Fruit fly (Drosophila melanogaster) whole organism, prepupa: Measurements from ENCODE around the gene CG15890.

Experiments
- Blimp-1 ChIP-seq: fragments of 200-800 bp; sonication (Bioruptor generic); optimal IDR thresholded peaks from 3 replicates; lab custom pipeline; 2017; ENCODE audit warnings: missing biosample characterization, missing genetic modification characterization, mild to moderate bottlenecking, moderate library complexity, missing genetic modification reagents
- CG10631 ChIP-seq: fragments of 200-800 bp; sonication (Bioruptor generic); optimal IDR thresholded peaks from 2 replicates; lab custom pipeline; 2016; ENCODE audit warnings: missing biosample characterization, missing genetic modification characterization
- CG10669 ChIP-seq: fragments of 200-800 bp; sonication (Bioruptor generic); optimal IDR thresholded peaks from 3 replicates; lab custom pipeline; 2018; ENCODE audit warnings: missing biosample characterization, mild to moderate bottlenecking, missing genetic modification characterization, moderate library complexity
- CG11294 ChIP-seq: fragments of 200-800 bp; sonication (Bioruptor generic); IDR thresholded peaks from 2 replicates; pipeline ENCODE4 v1.3.6; 2022; ENCODE audit warnings: missing biosample characterization, missing genetic modification characterization
- CG11762 ChIP-seq: fragments of 200-800 bp; sonication (Bioruptor generic); optimal IDR thresholded peaks from 3 replicates; lab custom pipeline; 2016; ENCODE audit warnings: missing biosample characterization, missing genetic modification characterization; ENCODE audit not compliant: insufficient read depth
- CG3032 ChIP-seq: fragments of 200-800 bp; optimal IDR thresholded peaks from 2 replicates; lab custom pipeline; 2019; ENCODE audit warnings: missing biosample characterization, mild to moderate bottlenecking, missing genetic modification characterization, moderate library complexity
- CG31627 ChIP-seq: fragments of 200-800 bp; sonication (Bioruptor generic); optimal IDR thresholded peaks from 3 replicates; lab custom pipeline; 2016; ENCODE audit warnings: missing biosample characterization, missing genetic modification characterization
- CG32006 ChIP-seq: fragments of 200-800 bp; sonication (Bioruptor generic); optimal IDR thresholded peaks from 3 replicates; lab custom pipeline; 2017; ENCODE audit warnings: missing biosample characterization, mild to moderate bottlenecking, missing genetic modification characterization
- CG34406 ChIP-seq: fragments of 200-800 bp; sonication (Bioruptor generic); optimal IDR thresholded peaks from 3 replicates; lab custom pipeline; 2016; ENCODE audit warnings: missing biosample characterization, missing genetic modification characterization
- CG3919 ChIP-seq: fragments of 200-800 bp; sonication (Bioruptor generic); optimal IDR thresholded peaks from 3 replicates; lab custom pipeline; 2016; ENCODE audit warnings: missing biosample characterization, missing genetic modification characterization
- CG4318 ChIP-seq: fragments of 200-800 bp; sonication (Bioruptor generic); optimal IDR thresholded peaks from 3 replicates; lab custom pipeline; 2017; ENCODE audit warnings: missing biosample characterization, mild to moderate bottlenecking, missing genetic modification characterization
- CG6163 ChIP-seq: fragments of 200-800 bp; sonication (Bioruptor generic); IDR thresholded peaks from 3 replicates; pipeline ENCODE4 v1.3.6; 2022; ENCODE audit warnings: missing biosample characterization, missing genetic modification characterization
- CG6276 ChIP-seq: fragments of 200-800 bp; sonication (Bioruptor generic); optimal IDR thresholded peaks from 2 replicates; lab custom pipeline; 2017; ENCODE audit warnings: missing biosample characterization, mild to moderate bottlenecking, missing genetic modification characterization
- CG6792 ChIP-seq: fragments of 200-800 bp; sonication (Bioruptor generic); optimal IDR thresholded peaks from 3 replicates; lab custom pipeline; 2016; ENCODE audit warnings: missing biosample characterization, missing genetic modification characterization
- CG6808 ChIP-seq: fragments of 200-800 bp; sonication (Bioruptor generic); optimal IDR thresholded peaks from 3 replicates; lab custom pipeline; 2017; ENCODE audit warnings: missing biosample characterization, missing genetic modification characterization, mild to moderate bottlenecking, moderate library complexity, missing genetic modification reagents
- CG6854 ChIP-seq: fragments of 200-800 bp; sonication (Bioruptor generic); optimal IDR thresholded peaks from 2 replicates; lab custom pipeline; 2017; ENCODE audit warnings: missing biosample characterization, mild to moderate bottlenecking, missing genetic modification characterization
- CG7368 ChIP-seq: fragments of 200-800 bp; sonication (Bioruptor generic); optimal IDR thresholded peaks from 3 replicates; lab custom pipeline; 2016; ENCODE audit warnings: missing biosample characterization, missing genetic modification characterization
- CG8119 ChIP-seq: fragments of 200-800 bp; sonication (Bioruptor generic); IDR thresholded peaks from 3 replicates; pipeline ENCODE4 v1.3.6; 2022; ENCODE audit warnings: missing biosample characterization, missing genetic modification characterization
- CG8319 ChIP-seq: fragments of 200-800 bp; sonication (Bioruptor generic); optimal IDR thresholded peaks from 3 replicates; lab custom pipeline; 2016; ENCODE audit warnings: missing biosample characterization, missing genetic modification characterization
- Eip75B ChIP-seq: fragments of 200-800 bp; sonication (Bioruptor generic); optimal IDR thresholded peaks from 3 replicates; lab custom pipeline; 2016; ENCODE audit warnings: missing biosample characterization, missing genetic modification characterization
- Eip78C ChIP-seq: fragments of 200-800 bp; sonication (Bioruptor generic); peaks from one replicate; lab custom pipeline; 2016; ENCODE audit warnings: missing biosample characterization, missing genetic modification characterization
- Eip93F ChIP-seq: fragments of 200-800 bp; sonication (Bioruptor generic); optimal IDR thresholded peaks from 2 replicates; lab custom pipeline; 2016; ENCODE audit warnings: missing biosample characterization, mild to moderate bottlenecking, missing genetic modification characterization
- Ets21C ChIP-seq: fragments of 200-800 bp; sonication (Bioruptor generic); optimal IDR thresholded peaks from 3 replicates; lab custom pipeline; 2016; ENCODE audit warnings: missing biosample characterization, missing genetic modification characterization
- Ets96B ChIP-seq: fragments of 200-800 bp; optimal IDR thresholded peaks from 2 replicates; lab custom pipeline; 2019; ENCODE audit warnings: missing biosample characterization, mild to moderate bottlenecking, missing genetic modification characterization, moderate library complexity
- Gug ChIP-seq: fragments of 200-800 bp; sonication (Bioruptor generic); IDR thresholded peaks from 2 replicates; pipeline ENCODE4 v1.3.6; 2022; ENCODE audit warnings: missing biosample characterization, missing genetic modification characterization
- Hr38 ChIP-seq: sonication (Bioruptor generic); optimal IDR thresholded peaks from 2 replicates; lab custom pipeline; 2016; ENCODE audit warnings: missing biosample characterization, missing genetic modification characterization
- Hr39 ChIP-seq: fragments of 200-800 bp; sonication (Bioruptor generic); optimal IDR thresholded peaks from 2 replicates; lab custom pipeline; 2016; ENCODE audit warnings: missing biosample characterization, missing genetic modification characterization
- Hr4 ChIP-seq: fragments of 200-800 bp; sonication (Bioruptor generic); optimal IDR thresholded peaks from 3 replicates; lab custom pipeline; 2016; ENCODE audit warnings: missing biosample characterization, missing genetic modification characterization
- Lpt ChIP-seq: fragments of 200-800 bp; sonication (Bioruptor generic); optimal IDR thresholded peaks from 3 replicates; lab custom pipeline; 2016; ENCODE audit warnings: missing biosample characterization, missing genetic modification characterization
- Met ChIP-seq: fragments of 200-800 bp; sonication (Bioruptor generic); optimal IDR thresholded peaks from 3 replicates; lab custom pipeline; 2016; ENCODE audit warnings: missing biosample characterization, missing genetic modification characterization
- OdsH ChIP-seq: fragments of 200-800 bp; sonication (Bioruptor generic); optimal IDR thresholded peaks from 3 replicates; lab custom pipeline; 2016; ENCODE audit warnings: missing biosample characterization, missing genetic modification characterization
- Smox ChIP-seq: fragments of 200-800 bp; sonication (Bioruptor generic); optimal IDR thresholded peaks from 3 replicates; lab custom pipeline; 2016; ENCODE audit warnings: missing biosample characterization, missing genetic modification characterization
- Sox102F ChIP-seq: fragments of 200-800 bp; sonication (Bioruptor generic); optimal IDR thresholded peaks from 2 replicates; lab custom pipeline; 2016; ENCODE audit warnings: missing biosample characterization, mild to moderate bottlenecking, missing genetic modification characterization
- Sox14 ChIP-seq: fragments of 200-800 bp; sonication (Bioruptor generic); optimal IDR thresholded peaks from 3 replicates; lab custom pipeline; 2016; ENCODE audit warnings: missing biosample characterization, missing genetic modification characterization
- Sox15 ChIP-seq: fragments of 200-800 bp; sonication (Bioruptor generic); optimal IDR thresholded peaks from 3 replicates; lab custom pipeline; 2016; ENCODE audit warnings: missing biosample characterization, missing genetic modification characterization
- achi ChIP-seq: fragments of 200-800 bp; sonication (Bioruptor generic); optimal IDR thresholded peaks from 3 replicates; lab custom pipeline; 2016; ENCODE audit warnings: missing biosample characterization, missing genetic modification characterization
- acj6 ChIP-seq: fragments of 200-800 bp; sonication (Bioruptor generic); optimal IDR thresholded peaks from 3 replicates; lab custom pipeline; 2016; ENCODE audit warnings: missing biosample characterization, missing genetic modification characterization
- cyc ChIP-seq: fragments of 200-800 bp; sonication (Bioruptor generic); optimal IDR thresholded peaks from 3 replicates; lab custom pipeline; 2016; ENCODE audit warnings: missing biosample characterization, missing genetic modification characterization
- dsx ChIP-seq: fragments of 200-800 bp; optimal IDR thresholded peaks from 3 replicates; lab custom pipeline; 2019; ENCODE audit warnings: missing biosample characterization, mild to moderate bottlenecking, missing genetic modification characterization, moderate library complexity; ENCODE audit not compliant: poor library complexity, severe bottlenecking
- eg ChIP-seq: fragments of 200-800 bp; sonication (Bioruptor generic); IDR thresholded peaks from 3 replicates; pipeline ENCODE4 v1.3.6; 2022; ENCODE audit warnings: missing biosample characterization, missing genetic modification characterization
- esn ChIP-seq: fragments of 200-800 bp; sonication (Bioruptor generic); optimal IDR thresholded peaks from 2 replicates; lab custom pipeline; 2016; ENCODE audit warnings: missing biosample characterization, mild to moderate bottlenecking, missing genetic modification characterization, moderate library complexity
- fd59A ChIP-seq: fragments of 200-800 bp; sonication (Bioruptor generic); optimal IDR thresholded peaks from 2 replicates; lab custom pipeline; 2017; ENCODE audit warnings: missing biosample characterization, mild to moderate bottlenecking, missing genetic modification characterization, missing genetic modification reagents
- fd85E ChIP-seq: fragments of 200-800 bp; sonication (Bioruptor generic); optimal IDR thresholded peaks from 3 replicates; lab custom pipeline; 2016; ENCODE audit warnings: missing biosample characterization, missing genetic modification characterization
- fkh ChIP-seq: fragments of 200-800 bp; sonication (Bioruptor generic); optimal IDR thresholded peaks from 3 replicates; lab custom pipeline; 2017; ENCODE audit warnings: missing biosample characterization, mild to moderate bottlenecking, missing genetic modification characterization, moderate library complexity
- net ChIP-seq: fragments of 200-800 bp; sonication (Bioruptor generic); optimal IDR thresholded peaks from 3 replicates; lab custom pipeline; 2016; ENCODE audit warnings: missing biosample characterization, missing genetic modification characterization
- salr ChIP-seq, 2 experiments: fragments of 200-800 bp; sonication (Bioruptor generic); optimal IDR thresholded peaks; 3 replicates each; lab custom pipeline; 2016 to 2018; ENCODE audit warnings: missing biosample characterization in 2 of 2, missing genetic modification characterization in 2 of 2, mild to moderate bottlenecking in 1 of 2
- spab ChIP-seq: fragments of 200-800 bp; sonication (Bioruptor generic); optimal IDR thresholded peaks from 2 replicates; lab custom pipeline; 2017; ENCODE audit warnings: missing biosample characterization, mild to moderate bottlenecking, missing genetic modification characterization, missing genetic modification reagents
- ss ChIP-seq, 2 experiments: fragments of 200-800 bp; sonication (Bioruptor generic); optimal IDR thresholded peaks; 2 replicates in 1 of 2; 3 replicates in 1 of 2; lab custom pipeline; 2017 to 2018; ENCODE audit warnings: mild to moderate bottlenecking in 2 of 2, missing biosample characterization in 2 of 2, missing genetic modification characterization in 2 of 2, moderate library complexity in 1 of 2
- svp ChIP-seq: fragments of 200-800 bp; sonication (Bioruptor generic); peaks from one replicate; lab custom pipeline; 2016; ENCODE audit warnings: missing biosample characterization, missing genetic modification characterization
- topi ChIP-seq: fragments of 200-800 bp; sonication (Bioruptor generic); optimal IDR thresholded peaks from 3 replicates; lab custom pipeline; 2016; ENCODE audit warnings: missing biosample characterization, missing genetic modification characterization

The CG15890 gene

DNA sequence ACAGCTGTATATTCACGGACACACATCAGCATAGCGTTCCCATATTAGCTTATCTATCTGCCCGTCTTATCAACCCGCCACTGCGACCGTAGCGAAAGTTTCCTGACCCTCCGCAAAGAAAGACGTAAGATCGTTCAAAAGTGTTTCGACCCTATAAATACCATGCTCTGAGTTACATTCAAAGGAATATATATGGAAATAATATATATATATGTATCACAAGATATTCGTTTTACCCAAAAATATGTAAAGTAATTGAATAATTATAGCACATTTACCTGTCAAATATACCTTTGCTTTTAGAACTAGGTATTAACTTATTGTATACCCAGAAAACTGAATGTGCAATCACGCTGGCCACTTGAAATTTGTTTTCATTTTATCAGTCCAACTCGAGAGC, 44.8 kb upstream of the CG15890 start (continued):
- no peak for TF ChIP-seq CG3032 (tag; lab: Kevin White, UChicago)
- peak; percentile 12 for TF ChIP-seq Sox102F (GFP tag; lab: Kevin White, UChicago)
- TF ChIP-seq CG6808 = no peak
- TF ChIP-seq net (GFP tag; lab: Kevin White, UChicago) = no peak
- no peak for TF ChIP-seq Sox14 (GFP tag; lab: Kevin White, UChicago)
- TF ChIP-seq CG4318 (GFP tag; lab: Kevin White, UChicago) = no peak
- TF ChIP-seq OdsH = peak; percentile 17

DNA sequence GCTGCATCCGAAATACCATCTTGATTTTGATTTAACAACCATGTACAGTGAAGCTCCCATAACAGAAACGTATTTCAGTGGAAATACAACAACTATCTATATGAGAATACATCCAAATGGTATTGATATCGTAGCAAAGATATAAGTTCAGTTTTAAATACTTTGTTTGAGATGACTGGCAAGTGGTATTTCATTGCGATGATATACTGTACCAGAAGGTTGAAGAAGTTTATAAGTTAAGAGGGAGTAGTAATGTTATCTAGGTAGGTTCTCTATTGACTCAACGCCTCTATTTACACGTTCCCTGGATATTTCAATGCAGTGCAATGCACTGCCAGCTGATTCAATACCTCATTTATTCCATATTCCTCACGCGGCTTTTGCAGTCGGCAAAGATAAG, 40.1 kb upstream of the CG15890 start:
- TF ChIP-seq acj6 (GFP tag; lab: Kevin White, UChicago) (no peak), fd85E (GFP tag; lab: Kevin White, UChicago) (no peak), Sox15 (no peak), dsx (GFP tag; lab: Kevin White, UChicago) (no peak), Smox (GFP tag; lab: Kevin White, UChicago) (no peak), CG6163 (peak; percentile 49; the same call in 1 of the 3 replicates), eg (GFP tag; lab: Robert Waterston, UW) (peak; percentile 45; the same call in 2 of the 3 replicates), Hr38 (GFP tag; lab: Kevin White, UChicago) (no peak), CG32006 (GFP tag; lab: Kevin White, UChicago) (peak; percentile 22), Ets21C (no peak), Met (GFP tag; lab: Kevin White, UChicago) (no peak), CG8319 (GFP tag; lab: Kevin White, UChicago) (no peak), Sox102F (GFP tag; lab: Kevin White, UChicago) (no peak), CG34406 (GFP tag; lab: Kevin White, UChicago) (no peak), Eip78C (GFP tag; lab: Kevin White, UChicago) (peak; percentile 54), Sox14 (GFP tag; lab: Kevin White, UChicago) (no peak), CG31627 (GFP tag; lab: Kevin White, UChicago) (no peak), CG3919 (GFP tag; lab: Kevin White, UChicago) (no peak), CG3032 (tag; lab: Kevin White, UChicago) (no peak), Gug (GFP tag; lab: Robert Waterston, UW) (no peak), salr (GFP tag; optimal IDR thresholded peaks at IDR 0.05; lab: Kevin White, UChicago) (no peak), achi (GFP tag; lab: Kevin White, UChicago) (no peak), CG7368 (no peak), CG11762 (GFP tag; lab: Kevin White, UChicago) (no peak), spab (GFP tag; lab: Kevin White, UChicago) (no peak), svp (GFP tag; lab: Kevin White, UChicago) (no peak), net (GFP tag; lab: Kevin White, UChicago) (no peak), CG11294 (GFP tag; lab: Robert Waterston, UW) (no peak), CG6792 (GFP tag; lab: Kevin White, UChicago) (no peak), Eip93F (GFP tag; lab: Kevin White, UChicago) (no peak), OdsH (peak; percentile 16), cyc (no peak), Ets96B (tag; lab: Kevin White, UChicago) (no peak), CG6854 (GFP tag; lab: Kevin White, UChicago) (no peak), CG10631 (peak; percentile 23), topi (GFP tag; lab: Kevin White, UChicago) (no peak), Hr4 (peak; percentile 1), Eip75B (GFP tag; lab: Kevin White, UChicago) (no peak), CG10669 (peak; percentile 2), CG8119 (GFP tag; lab: Robert Waterston, UW) (no peak), CG6276 (GFP tag; lab: Kevin White, UChicago) (no peak), Blimp-1 (GFP tag; lab: Kevin White, UChicago) (no peak), esn (GFP tag; lab: Kevin White, UChicago) (no peak), CG4318 (GFP tag; lab: Kevin White, UChicago) (no peak), Lpt (GFP tag; lab: Kevin White, UChicago) (no peak), ss (GFP tag; optimal IDR thresholded peaks at IDR 0.05; lab: Kevin White, UChicago) (no peak), fkh (GFP tag; lab: Kevin White, UChicago) (no peak), Hr39 (no peak), fd59A (GFP tag; lab: Kevin White, UChicago) (no peak)
